Worm (Caenorhabditis elegans) whole organism, L4 larva: Measurements from ENCODE around the gene Y46E12A.2.

Experiments
- F10B5.3 ChIP-seq: sonication (generic microtip); optimal IDR thresholded peaks from 2 replicates; lab custom pipeline; 2016; ENCODE audit warnings: mild to moderate bottlenecking, missing genetic modification characterization, missing compliant biosample characterization
- R02D3.7 ChIP-seq: fragments of 150-350 bp; sonication (generic microtip); optimal IDR thresholded peaks from 3 replicates; lab custom pipeline; 2014; ENCODE audit warnings: missing biosample characterization, missing genetic modification characterization
- Y75B8A.6 ChIP-seq: fragments of 200-800 bp; sonication (Bioruptor generic); IDR thresholded peaks from 2 replicates; pipeline ENCODE4 v1.3.6; 2022; ENCODE audit warnings: missing genetic modification reagents, missing genetic modification characterization, missing compliant biosample characterization
- aha-1 ChIP-seq: fragments of 150-350 bp; peaks from one replicate; lab custom pipeline; 2014; ENCODE audit warnings: missing biosample characterization, missing genetic modification characterization
- aly-2 ChIP-seq: sonication (generic microtip); optimal IDR thresholded peaks from 2 replicates; lab custom pipeline; 2018; ENCODE audit warnings: missing biosample characterization, missing genetic modification characterization
- attf-4 ChIP-seq: sonication (generic microtip); optimal IDR thresholded peaks from 3 replicates; lab custom pipeline; 2017; ENCODE audit warnings: missing biosample characterization, missing genetic modification characterization
- ces-1 ChIP-seq: fragments of 150-350 bp; sonication (generic microtip); optimal IDR thresholded peaks from 4 replicates; lab custom pipeline; 2014; ENCODE audit warnings: missing biosample characterization, missing genetic modification reagents, missing genetic modification characterization
- ctbp-1 ChIP-seq: fragments of 200-800 bp; sonication (Bioruptor generic); IDR thresholded peaks from 2 replicates; pipeline ENCODE4 v1.3.6; 2022; ENCODE audit warnings: missing genetic modification reagents, missing genetic modification characterization, missing compliant biosample characterization
- dve-1 ChIP-seq: sonication (generic microtip); optimal IDR thresholded peaks from 2 replicates; lab custom pipeline; 2017; ENCODE audit warnings: antibody characterized with exemption, mild to moderate bottlenecking, missing genetic modification characterization, missing compliant biosample characterization; ENCODE audit not compliant: insufficient read depth
- fkh-10 ChIP-seq: fragments of 150-350 bp; optimal IDR thresholded peaks from 2 replicates; lab custom pipeline; 2014; ENCODE audit warnings: missing biosample characterization, missing genetic modification reagents, missing genetic modification characterization
- hif-1 ChIP-seq, 2 experiments: sonication (generic microtip); optimal IDR thresholded peaks; 2 replicates each; lab custom pipeline; 2016 to 2017; ENCODE audit warnings: missing compliant biosample characterization in 2 of 2, missing genetic modification characterization in 2 of 2, missing genetic modification reagents in 2 of 2, missing genotype in 2 of 2, mild to moderate bottlenecking in 1 of 2
- hlh-11 ChIP-seq: fragments of 200-800 bp; sonication (Bioruptor generic); optimal IDR thresholded peaks from 2 replicates; lab custom pipeline; 2018; ENCODE audit warnings: mild to moderate bottlenecking, missing genetic modification characterization, missing compliant biosample characterization
- hlh-30 ChIP-seq: sonication (generic microtip); optimal IDR thresholded peaks from 2 replicates; lab custom pipeline; 2017; ENCODE audit warnings: antibody characterized with exemption, mild to moderate bottlenecking, missing genetic modification characterization, missing compliant biosample characterization; ENCODE audit not compliant: insufficient read depth
- hmg-1.1 ChIP-seq: fragments of 200-800 bp; sonication (Bioruptor generic); IDR thresholded peaks from 2 replicates; pipeline ENCODE4 v1.3.6; 2022; ENCODE audit warnings: missing genetic modification reagents, missing genetic modification characterization, missing compliant biosample characterization
- lin-13 ChIP-seq: fragments of 150-350 bp; optimal IDR thresholded peaks from 2 replicates; lab custom pipeline; 2014; ENCODE audit warnings: missing biosample characterization, missing genetic modification reagents, missing genetic modification characterization
- lir-3 ChIP-seq: sonication (generic microtip); optimal IDR thresholded peaks from 2 replicates; lab custom pipeline; 2016; ENCODE audit warnings: mild to moderate bottlenecking, missing genetic modification characterization, missing compliant biosample characterization
- lsy-2 ChIP-seq, 2 experiments: fragments of 150-350 bp in 1 of 2; sonication (generic microtip) in 1 of 2; optimal IDR thresholded peaks; 2 replicates each; lab custom pipeline; 2014 to 2017; ENCODE audit warnings: missing biosample characterization in 2 of 2, missing genetic modification characterization in 2 of 2
- mep-1 ChIP-seq: fragments of 150-350 bp; sonication (generic microtip); optimal IDR thresholded peaks from 3 replicates; lab custom pipeline; 2014; ENCODE audit warnings: missing biosample characterization, missing genetic modification characterization
- mes-2 ChIP-seq: sonication (generic microtip); optimal IDR thresholded peaks from 2 replicates; lab custom pipeline; 2016; ENCODE audit warnings: missing genotype, mild to moderate bottlenecking, missing genetic modification characterization, missing compliant biosample characterization; ENCODE audit not compliant: poor library complexity, severe bottlenecking
- mxl-2 ChIP-seq: fragments of 200-800 bp; sonication (Bioruptor generic); conservative IDR thresholded peaks from 2 replicates; pipeline ENCODE4 v1.3.6; 2022; ENCODE audit warnings: missing genetic modification reagents, missing genetic modification characterization, missing compliant biosample characterization
- nhr-10 ChIP-seq: fragments of 150-350 bp; optimal IDR thresholded peaks from 2 replicates; lab custom pipeline; 2014; ENCODE audit warnings: missing biosample characterization, missing genetic modification characterization
- nhr-25 ChIP-seq: sonication (generic microtip); optimal IDR thresholded peaks from 2 replicates; lab custom pipeline; 2017; ENCODE audit warnings: missing genetic modification characterization, mild to moderate bottlenecking, missing compliant biosample characterization, antibody characterized with exemption, moderate library complexity, borderline replicate concordance; ENCODE audit not compliant: insufficient read depth
- nhr-76 ChIP-seq: fragments of 150-350 bp; optimal IDR thresholded peaks from 2 replicates; lab custom pipeline; 2014; ENCODE audit warnings: missing biosample characterization, missing genetic modification characterization
- nhr-77 ChIP-seq: fragments of 150-350 bp; optimal IDR thresholded peaks from 2 replicates; lab custom pipeline; 2014; ENCODE audit warnings: missing biosample characterization, missing genetic modification characterization
- saeg-2 ChIP-seq: fragments of 200-800 bp; sonication (Bioruptor generic); IDR thresholded peaks from 2 replicates; pipeline ENCODE4 v1.3.6; 2022; ENCODE audit warnings: missing genetic modification reagents, missing genetic modification characterization, missing compliant biosample characterization
- set-16 ChIP-seq: fragments of 200-800 bp; sonication (Bioruptor generic); IDR thresholded peaks from 2 replicates; pipeline ENCODE4 v1.3.6; 2022; ENCODE audit warnings: missing genetic modification reagents, missing genetic modification characterization, missing compliant biosample characterization
- skn-1 ChIP-seq: fragments of 150-350 bp; optimal IDR thresholded peaks from 2 replicates; lab custom pipeline; 2014; ENCODE audit warnings: missing biosample characterization, missing genetic modification characterization
- snpc-1.2 ChIP-seq: fragments of 200-800 bp; sonication (Bioruptor generic); IDR thresholded peaks from 2 replicates; pipeline ENCODE4 v1.3.6; 2022; ENCODE audit warnings: missing genetic modification reagents, missing genetic modification characterization, missing compliant biosample characterization
- snpc-4 ChIP-seq: fragments of 150-350 bp; optimal IDR thresholded peaks from 2 replicates; lab custom pipeline; 2014; ENCODE audit warnings: missing biosample characterization, missing genetic modification characterization
- tag-97 ChIP-seq: fragments of 200-800 bp; sonication (Bioruptor generic); IDR thresholded peaks from 2 replicates; pipeline ENCODE4 v1.3.6; 2022; ENCODE audit warnings: missing genetic modification characterization, missing compliant biosample characterization
- tra-1 ChIP-seq: fragments of 200-800 bp; sonication (Bioruptor generic); IDR thresholded peaks from 2 replicates; pipeline ENCODE4 v1.3.6; 2022; ENCODE audit warnings: missing genetic modification reagents, missing genetic modification characterization, missing compliant biosample characterization
- unc-39 ChIP-seq: sonication (generic microtip); optimal IDR thresholded peaks from 2 replicates; lab custom pipeline; 2017; ENCODE audit warnings: missing biosample characterization, missing genetic modification characterization
- unc-62 ChIP-seq, 3 experiments: fragments of 150-350 bp in 1 of 3; sonication (generic microtip); optimal IDR thresholded peaks in 2 of 3; peaks in 1 of 3; 1 replicate in 1 of 3; 2 replicates in 2 of 3; lab custom pipeline; 2014 to 2017; ENCODE audit warnings: missing biosample characterization in 3 of 3, missing genetic modification characterization in 3 of 3, missing genetic modification reagents in 3 of 3, missing genotype in 1 of 3
- zag-1 ChIP-seq: fragments of 150-350 bp; optimal IDR thresholded peaks from 2 replicates; lab custom pipeline; 2014; ENCODE audit warnings: missing biosample characterization, missing genetic modification characterization
- zfp-2 ChIP-seq: sonication (generic microtip); optimal IDR thresholded peaks from 2 replicates; lab custom pipeline; 2016; ENCODE audit warnings: mild to moderate bottlenecking, missing genetic modification characterization, missing compliant biosample characterization
- zip-11 ChIP-seq: fragments of 200-800 bp; sonication (Bioruptor generic); IDR thresholded peaks from 2 replicates; pipeline ENCODE4 v1.3.6; 2022; ENCODE audit warnings: missing genetic modification characterization, missing compliant biosample characterization
- ztf-11 ChIP-seq: fragments of 150-350 bp; optimal IDR thresholded peaks from 2 replicates; lab custom pipeline; 2014; ENCODE audit warnings: missing biosample characterization, missing genetic modification characterization

Y46E12A.2 gene

ce11 chrIII:1745450-1746127, 13.1 kb upstream of the Y46E12A.2 start:
- peak in 1 of 2 experiments; percentile 64 for TF ChIP-seq unc-62 (GFP tag; optimal IDR thresholded peaks at IDR 0.05 in 1 of 2; lab: Kevin White, UChicago)
- TF ChIP-seq unc-62 (tag; optimal IDR thresholded peaks at IDR 0.05; lab: Kevin White, UChicago) = no peak
- peak in 1 of 2 experiments; percentile 7 for TF ChIP-seq lsy-2 (tag; optimal IDR thresholded peaks at IDR 0.05; lab: Kevin White, UChicago)
- no peak for TF ChIP-seq snpc-1.2 (GFP tag; lab: Robert Waterston, UW)
- TF ChIP-seq hlh-30 (tag; lab: Kevin White, UChicago) = peak; percentile 34
- TF ChIP-seq fkh-10 (GFP tag; lab: Kevin White, UChicago) = peak; percentile 45
- no peak for TF ChIP-seq nhr-77
- no peak for TF ChIP-seq R02D3.7
- TF ChIP-seq ctbp-1 (GFP tag; lab: Robert Waterston, UW) = 0 out of 2 replicates have a peak, but pooled peaks have one; percentile 24
- peak; percentile 86 for TF ChIP-seq ces-1 (GFP tag; lab: Kevin White, UChicago)
- no peak for TF ChIP-seq tra-1 (GFP tag; lab: Robert Waterston, UW)
- TF ChIP-seq zip-11 (GFP tag; lab: Robert Waterston, UW) = no peak
- TF ChIP-seq zfp-2 = no peak
- peak; percentile 5 for TF ChIP-seq aha-1
- TF ChIP-seq, all 104 proteins: peak for 7

ce11 chrIII:1754842-1755241, 3.9 kb upstream of the Y46E12A.2 start, which contains the start of gene Y46E12A.3:
TSS of gene Y46E12A.3 (minus strand) at chrIII:1754942.
- no peak for TF ChIP-seq nhr-10 (tag; lab: Kevin White, UChicago)
- TF ChIP-seq, all 104 proteins: peak for 0

ce11 chrIII:1758151-1758550, 581 bp upstream of the Y46E12A.2 start, which contains the start of gene Y46E12A.5:
TSS of gene Y46E12A.5 (minus strand) at chrIII:1758251.
- TF ChIP-seq snpc-4 = no peak
- TF ChIP-seq unc-62 (GFP tag; optimal IDR thresholded peaks at IDR 0.05 in 1 of 2; lab: Kevin White, UChicago) = peak in 1 of 2 experiments; percentile 29
- TF ChIP-seq unc-62 (tag; optimal IDR thresholded peaks at IDR 0.05; lab: Kevin White, UChicago) = no peak

- TF ChIP-seq aha-1 = peak; percentile 17
- no peak for TF ChIP-seq hlh-11
- TF ChIP-seq, all 104 proteins: peak for 1
Measured at ce11 chrIII:1763222-1763621, 4.5 kb downstream of the Y46E12A.2 start, which contains the start of gene cnc-6. TSS of gene cnc-6 (plus strand) at chrIII:1763522.

ce11 chrIII:1764463-1764862, 5.7 kb downstream of the Y46E12A.2 start:
- TF ChIP-seq aly-2 (tag; lab: Kevin White, UChicago) = no peak
- TF ChIP-seq set-16 (GFP tag; lab: Robert Waterston, UW) = peak; percentile 82
- TF ChIP-seq attf-4 (tag; lab: Kevin White, UChicago) = no peak

ce11 chrIII:1769993-1770392, 11.3 kb downstream of the Y46E12A.2 start, which contains the start of gene tbx-43:
TSS of gene tbx-43 (minus strand) at chrIII:1770093.
- no peak for TF ChIP-seq hif-1 (tag; optimal IDR thresholded peaks at IDR 0.05; lab: Kevin White, UChicago)
- TF ChIP-seq set-16 (GFP tag; lab: Robert Waterston, UW) = no peak
- peak; percentile 25 for TF ChIP-seq aha-1
- no peak for TF ChIP-seq lsy-2 (tag; optimal IDR thresholded peaks at IDR 0.05; lab: Kevin White, UChicago)
- no peak for TF ChIP-seq hlh-30 (tag; lab: Kevin White, UChicago)
- TF ChIP-seq nhr-76 (tag; lab: Kevin White, UChicago) = no peak

ce11 chrIII:1777468-1777867, 18.7 kb downstream of the Y46E12A.2 start, which contains the start of gene Y39A3CL.3:
TSS of gene Y39A3CL.3 (plus strand) at chrIII:1777802.
- TF ChIP-seq dve-1 (tag; lab: Kevin White, UChicago) (no peak), snpc-1.2 (GFP tag; lab: Robert Waterston, UW) (no peak), nhr-25 (tag; lab: Kevin White, UChicago) (no peak), zag-1 (tag; lab: Kevin White, UChicago) (no peak), aha-1 (peak; percentile 50), unc-39 (tag; lab: Kevin White, UChicago) (no peak), mxl-2 (GFP tag; lab: Robert Waterston, UW) (no peak), hmg-1.1 (GFP tag; lab: Robert Waterston, UW) (no peak), tag-97 (GFP tag; lab: Robert Waterston, UW) (no peak), Y75B8A.6 (GFP tag; lab: Robert Waterston, UW) (no peak), F10B5.3 (tag; lab: Kevin White, UChicago) (no peak), lir-3 (tag; lab: Kevin White, UChicago) (no peak), lin-13 (GFP tag; lab: Kevin White, UChicago) (no peak), mep-1 (peak; percentile 3), lsy-2 (tag; optimal IDR thresholded peaks at IDR 0.05; lab: Kevin White, UChicago) (peak; percentile 58 to 97), ztf-11 (no peak), saeg-2 (GFP tag; lab: Robert Waterston, UW) (no peak), mes-2 (peak; percentile 58), skn-1 (no peak)
